Fruit fly (Drosophila melanogaster): ENCODE measurements around the gene sens.
A peak's percentile ranks its signal among the peaks of the same experiment; 100 is the strongest.

The sens gene

DNA sequence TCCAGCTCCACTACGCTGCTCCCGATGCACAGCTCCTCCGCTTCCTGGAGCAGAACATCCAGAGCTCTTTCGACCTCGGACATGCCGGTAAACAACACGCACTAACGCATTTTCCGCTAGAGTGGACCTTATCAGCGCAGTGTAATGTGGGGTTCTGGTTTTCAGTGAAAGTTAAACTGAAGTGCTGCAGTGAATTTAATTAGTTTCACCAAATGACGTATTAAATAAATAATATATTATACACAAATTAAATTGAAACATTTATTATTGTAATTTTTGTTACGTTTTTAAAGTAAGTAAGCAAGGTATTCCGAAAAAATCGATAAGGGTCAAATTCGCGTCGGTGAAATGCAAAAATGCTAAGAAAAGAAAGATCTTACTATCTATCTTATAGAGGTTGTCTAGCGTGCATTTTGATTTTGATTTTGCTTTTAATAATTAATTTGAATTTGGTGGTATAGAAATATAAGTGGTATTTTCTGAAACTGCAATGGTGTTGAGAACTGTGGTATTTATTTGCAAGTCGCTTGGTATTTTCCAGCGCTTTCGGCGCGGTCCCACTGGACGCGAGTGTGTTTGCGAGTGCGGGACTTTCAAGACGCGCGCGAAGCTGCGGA is 49.4 kb upstream of the sens start, which contains the start of the genes JMJD7 and CG10738 (continued):
- TF ChIP-seq CG5180 (GFP tag; optimal IDR thresholded peaks at IDR 0.05) (no peak), Sin3A (optimal IDR thresholded peaks at IDR 0.05) (peak; percentile 22), CG2202 (tag; optimal IDR thresholded peaks at IDR 0.05) (no peak), bab2 (GFP tag; optimal IDR thresholded peaks at IDR 0.05) (no peak), CG2116 (GFP tag; optimal IDR thresholded peaks at IDR 0.05) (peak; percentile 23), Stat92E (GFP tag; optimal IDR thresholded peaks at IDR 0.05) (no peak), CG31365 (tag; optimal IDR thresholded peaks at IDR 0.05) (no peak), disco-r (GFP tag; optimal IDR thresholded peaks at IDR 0.05) (no peak), CG3726 (GFP tag; IDR thresholded peaks at IDR 0.05) (no peak), usp (GFP tag; optimal IDR thresholded peaks at IDR 0.05) (no peak), CoRest (tag; optimal IDR thresholded peaks at IDR 0.05) (peak; percentile 20), CG1233 (GFP tag; optimal IDR thresholded peaks at IDR 0.05) (no peak), CG9727 (GFP tag; optimal IDR thresholded peaks at IDR 0.05) (peak; percentile 63), sd (tag; optimal IDR thresholded peaks at IDR 0.05) (no peak), CG11093 (GFP tag; IDR thresholded peaks at IDR 0.05) (peak; percentile 42; the same call in 2 of the 3 replicates), Antp (GFP tag; optimal IDR thresholded peaks at IDR 0.05) (no peak), cad (GFP tag; optimal IDR thresholded peaks at IDR 0.05) (no peak), CrebB (tag; optimal IDR thresholded peaks at IDR 0.05) (no peak), ac (GFP tag; optimal IDR thresholded peaks at IDR 0.05) (no peak), D19B (GFP tag; optimal IDR thresholded peaks at IDR 0.05) (peak; percentile 18), CG17802 (tag; optimal IDR thresholded peaks at IDR 0.05) (peak; percentile 26), esg (GFP tag; conservative IDR thresholded peaks at IDR 0.05) (peak; percentile 72), yki (optimal IDR thresholded peaks at IDR 0.05) (no peak), Ptx1 (GFP tag; IDR thresholded peaks at IDR 0.05) (peak; percentile 63), tna (GFP tag; IDR thresholded peaks at IDR 0.05; ENCODE audit: partially characterized antibody) (no peak), fd3F (GFP tag; optimal IDR thresholded peaks at IDR 0.05) (no peak), CG6683 (GFP tag; optimal IDR thresholded peaks at IDR 0.05) (peak; percentile 43), NC2α (GFP tag; optimal IDR thresholded peaks at IDR 0.05) (no peak), CG4730 (GFP tag; IDR thresholded peaks at IDR 0.05) (peak; percentile 52; the same call in 1 of the 2 replicates), CG30020 (tag; optimal IDR thresholded peaks at IDR 0.05) (peak; percentile 58), dimm (GFP tag; IDR thresholded peaks at IDR 0.05) (0 out of 2 replicates have a peak, but pooled peaks have one; percentile 29), en (GFP tag; optimal IDR thresholded peaks at IDR 0.05) (no peak), CG32532 (GFP tag; IDR thresholded peaks at IDR 0.05) (peak; percentile 85), Dbx (GFP tag; IDR thresholded peaks at IDR 0.05) (peak; percentile 76; the same call in 2 of the 3 replicates), CG13123 (GFP tag; optimal IDR thresholded peaks at IDR 0.05) (no peak), H15 (GFP tag; IDR thresholded peaks at IDR 0.05) (peak; percentile 60; the same call in 2 of the 3 replicates), scrt (GFP tag; optimal IDR thresholded peaks at IDR 0.05) (no peak), CG2875 (GFP tag; optimal IDR thresholded peaks at IDR 0.05) (no peak), CG6791 (GFP tag; IDR thresholded peaks at IDR 0.05; ENCODE audit: partially characterized antibody) (no peak), CG8290 (GFP tag; optimal IDR thresholded peaks at IDR 0.05) (no peak), CG8290 (tag; optimal IDR thresholded peaks at IDR 0.05) (no peak), sc (optimal IDR thresholded peaks at IDR 0.05) (no peak), sc (GFP tag; optimal IDR thresholded peaks at IDR 0.05) (no peak), so (GFP tag; IDR thresholded peaks at IDR 0.05) (peak; percentile 58; the same call in 1 of the 3 replicates), Gsc (GFP tag; IDR thresholded peaks at IDR 0.05) (no peak), CG14441 (GFP tag; IDR thresholded peaks at IDR 0.05) (peak; percentile 76), Vsx1 (GFP tag; optimal IDR thresholded peaks at IDR 0.05) (no peak), CG9609 (GFP tag; optimal IDR thresholded peaks at IDR 0.05) (no peak), Mrtf (GFP tag; IDR thresholded peaks at IDR 0.05) (peak; percentile 60), NFAT (GFP tag; IDR thresholded peaks at IDR 0.05) (peak; percentile 83), fu2 (GFP tag; optimal IDR thresholded peaks at IDR 0.05) (no peak), CG16779 (GFP tag; IDR thresholded peaks at IDR 0.05) (peak; percentile 51; the same call in 1 of the 2 replicates)
